Fruit fly (Drosophila melanogaster) whole organism, wandering third instar larva: Measurements from ENCODE around the gene Mitf.
A peak's percentile ranks its signal among the peaks of the same experiment; 100 is the strongest.

ENCODE experiments used
- Abd-B ChIP-seq: fragments of >200 bp; optimal IDR thresholded peaks from 2 replicates; lab custom pipeline; 2017; ENCODE audit warnings: missing biosample characterization, missing genetic modification characterization
- CG32264 ChIP-seq: fragments of 200-800 bp; sonication (Bioruptor generic); optimal IDR thresholded peaks from 2 replicates; lab custom pipeline; 2016; ENCODE audit warnings: missing biosample characterization, missing genetic modification characterization
- Hr78 ChIP-seq: fragments of >200 bp; optimal IDR thresholded peaks from 2 replicates; lab custom pipeline; 2017; ENCODE audit warnings: missing biosample characterization, missing genetic modification characterization
- Jra ChIP-seq: sonication (Bioruptor generic); optimal IDR thresholded peaks from 2 replicates; lab custom pipeline; 2016; ENCODE audit warnings: missing biosample characterization, missing genetic modification characterization
- Myc ChIP-seq: fragments of >200 bp; optimal IDR thresholded peaks from 2 replicates; lab custom pipeline; 2017
- N ChIP-seq: fragments of >200 bp; optimal IDR thresholded peaks from 2 replicates; lab custom pipeline; 2018; ENCODE audit warnings: missing biosample characterization, missing external identifiers, missing genetic modification characterization
- Vsx2 ChIP-seq: fragments of 200-300, 225-300 bp; sonication (Bioruptor generic); optimal IDR thresholded peaks from 2 replicates; lab custom pipeline; 2018; ENCODE audit warnings: missing biosample characterization, missing genetic modification characterization; ENCODE audit not compliant: partially characterized antibody
- br ChIP-seq: fragments of 200-800 bp; sonication (Bioruptor generic); optimal IDR thresholded peaks from 2 replicates; lab custom pipeline; 2016; ENCODE audit warnings: missing biosample characterization, missing genetic modification characterization
- foxo ChIP-seq, 2 experiments: fragments of 200-800 bp; sonication (Bioruptor generic); optimal IDR thresholded peaks; 2 replicates in 1 of 2; 3 replicates in 1 of 2; lab custom pipeline; 2016 to 2017; ENCODE audit warnings: missing biosample characterization in 2 of 2, missing genetic modification characterization in 2 of 2
- fru ChIP-seq: fragments of 200-800 bp; sonication (Bioruptor generic); optimal IDR thresholded peaks from 3 replicates; lab custom pipeline; 2016; ENCODE audit warnings: missing biosample characterization, mild to moderate bottlenecking, missing genetic modification characterization
- h ChIP-seq: fragments of 200-800 bp; sonication (Bioruptor generic); optimal IDR thresholded peaks from 3 replicates; lab custom pipeline; 2016; ENCODE audit warnings: missing biosample characterization, mild to moderate bottlenecking, missing genetic modification characterization
- psq ChIP-seq: fragments of 200-800 bp; sonication (Bioruptor generic); optimal IDR thresholded peaks from 3 replicates; lab custom pipeline; 2017; ENCODE audit warnings: missing biosample characterization, mild to moderate bottlenecking, missing genetic modification characterization, moderate library complexity
- usp ChIP-seq: fragments of >200 bp; optimal IDR thresholded peaks from 2 replicates; lab custom pipeline; 2017; ENCODE audit warnings: missing biosample characterization, missing genetic modification characterization

DNA sequence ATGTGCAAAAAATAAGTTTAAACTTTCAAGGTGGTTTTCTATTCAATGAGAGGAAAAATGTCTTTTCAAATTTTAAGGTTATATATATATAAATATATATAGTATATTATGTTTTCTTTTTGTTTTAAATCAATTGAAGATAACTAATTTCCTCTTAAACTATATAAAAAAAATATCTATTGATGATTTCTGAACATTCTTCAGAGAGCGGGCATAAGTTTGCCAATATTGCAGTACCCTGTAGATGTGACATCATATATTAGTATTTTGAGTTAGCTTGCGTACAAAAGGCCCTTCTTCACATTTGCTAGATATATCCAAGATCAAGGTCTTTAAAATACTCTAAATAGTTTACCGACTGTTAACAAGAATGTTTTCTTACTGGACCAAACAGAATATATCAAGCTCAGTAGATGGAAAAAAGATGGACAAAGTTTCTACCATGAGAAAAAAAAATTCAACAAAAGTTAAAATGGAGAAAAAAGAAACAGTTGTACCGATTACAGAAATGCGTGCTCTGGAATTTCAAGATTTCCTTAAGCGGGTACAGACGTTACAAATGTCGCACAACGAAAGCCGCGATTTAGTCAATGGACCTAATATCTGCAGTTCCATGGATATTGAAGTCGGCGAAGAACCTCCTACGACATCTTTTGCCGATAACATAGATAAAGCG lies 20.2 kb downstream of the Mitf start:
- TF ChIP-seq usp (GFP tag; lab: Kevin White, UChicago) (no peak), Hr78 (GFP tag; lab: Kevin White, UChicago) (no peak), Vsx2 (GFP tag; lab: Kevin White, UChicago) (no peak), psq (GFP tag; lab: Kevin White, UChicago) (no peak), N (peak; percentile 15), foxo (GFP tag; optimal IDR thresholded peaks at IDR 0.05; lab: Kevin White, UChicago) (no peak), Myc (lab: Kevin White, UChicago) (no peak), Jra (GFP tag; lab: Kevin White, UChicago) (no peak), Abd-B (no peak), br (GFP tag; lab: Kevin White, UChicago) (no peak), h (no peak), fru (GFP tag; lab: Kevin White, UChicago) (no peak), CG32264 (GFP tag; lab: Kevin White, UChicago) (no peak)
